Worm (Caenorhabditis elegans) whole organism, L2 larva: ENCODE results near the gene srw-36.

Experiments used
- C34F6.9 ChIP-seq: fragments of 150-350 bp; optimal IDR thresholded peaks from 2 replicates; lab custom pipeline; 2014; ENCODE audit warnings: missing biosample characterization, missing genetic modification characterization
- F13H6.1 ChIP-seq: sonication (generic microtip); optimal IDR thresholded peaks from 2 replicates; lab custom pipeline; 2016; ENCODE audit warnings: missing genetic modification characterization, missing compliant biosample characterization
- Y55F3AM.14 ChIP-seq: fragments of 200-800 bp; sonication (Bioruptor generic); optimal IDR thresholded peaks from 2 replicates; lab custom pipeline; 2018; ENCODE audit warnings: mild to moderate bottlenecking, missing genetic modification characterization, missing compliant biosample characterization
- ZK546.5 ChIP-seq: sonication (generic microtip); optimal IDR thresholded peaks from 2 replicates; lab custom pipeline; 2017; ENCODE audit warnings: missing biosample characterization, missing genetic modification characterization
- alr-1 ChIP-seq: fragments of 150-350 bp; optimal IDR thresholded peaks from 2 replicates; lab custom pipeline; 2014; ENCODE audit warnings: missing biosample characterization, missing genetic modification characterization
- aly-2 ChIP-seq: fragments of 150-350 bp; optimal IDR thresholded peaks from 2 replicates; lab custom pipeline; 2014; ENCODE audit warnings: missing biosample characterization, missing genetic modification characterization
- blmp-1 ChIP-seq: sonication (generic microtip); optimal IDR thresholded peaks from 2 replicates; lab custom pipeline; 2017; ENCODE audit warnings: missing genetic modification characterization, mild to moderate bottlenecking, missing compliant biosample characterization, antibody characterized with exemption, moderate library complexity; ENCODE audit not compliant: insufficient read depth
- ceh-82 ChIP-seq: fragments of 150-350 bp; optimal IDR thresholded peaks from 2 replicates; lab custom pipeline; 2014; ENCODE audit warnings: missing biosample characterization, missing genetic modification characterization
- egl-27 ChIP-seq: sonication (generic microtip); optimal IDR thresholded peaks from 3 replicates; lab custom pipeline; 2017; ENCODE audit warnings: missing biosample characterization, missing genetic modification reagents, missing genetic modification characterization
- elt-1 ChIP-seq: fragments of 150-350 bp; optimal IDR thresholded peaks from 2 replicates; lab custom pipeline; 2014; ENCODE audit warnings: missing biosample characterization, missing genetic modification characterization
- elt-3 ChIP-seq: sonication (generic microtip); optimal IDR thresholded peaks from 2 replicates; lab custom pipeline; 2017; ENCODE audit warnings: missing biosample characterization, missing genetic modification characterization
- gmeb-1 ChIP-seq: fragments of 150-350 bp; optimal IDR thresholded peaks from 2 replicates; lab custom pipeline; 2014; ENCODE audit warnings: missing biosample characterization, missing genetic modification characterization
- lin-13 ChIP-seq: fragments of 150-350 bp; optimal IDR thresholded peaks from 2 replicates; lab custom pipeline; 2014; ENCODE audit warnings: missing biosample characterization, missing genetic modification reagents, missing genetic modification characterization
- lin-39 ChIP-seq: fragments of 150-350 bp; optimal IDR thresholded peaks from 2 replicates; lab custom pipeline; 2014; ENCODE audit warnings: missing biosample characterization, missing genetic modification reagents, missing genetic modification characterization
- mdl-1 ChIP-seq, 2 experiments: fragments of 150-350 bp in 1 of 2; sonication (generic microtip) in 1 of 2; optimal IDR thresholded peaks; 2 replicates each; lab custom pipeline; 2017; ENCODE audit warnings: missing biosample characterization in 2 of 2, missing genetic modification characterization in 2 of 2
- nhr-10 ChIP-seq: sonication (generic microtip); optimal IDR thresholded peaks from 2 replicates; lab custom pipeline; 2017; ENCODE audit warnings: missing biosample characterization, missing genetic modification characterization
- nhr-11 ChIP-seq: fragments of 150-350 bp; optimal IDR thresholded peaks from 2 replicates; lab custom pipeline; 2014; ENCODE audit warnings: missing biosample characterization, missing genetic modification characterization
- nhr-12 ChIP-seq: fragments of 150-350 bp; optimal IDR thresholded peaks from 2 replicates; lab custom pipeline; 2014; ENCODE audit warnings: missing biosample characterization, missing genetic modification characterization
- nhr-129 ChIP-seq: fragments of 150-350 bp; optimal IDR thresholded peaks from 2 replicates; lab custom pipeline; 2014; ENCODE audit warnings: missing biosample characterization, missing genetic modification characterization
- nhr-21 ChIP-seq: fragments of 150-350 bp; optimal IDR thresholded peaks from 2 replicates; lab custom pipeline; 2014; ENCODE audit warnings: missing biosample characterization, missing genetic modification characterization
- nhr-23 ChIP-seq: fragments of 150-350 bp; optimal IDR thresholded peaks from 2 replicates; lab custom pipeline; 2014; ENCODE audit warnings: missing biosample characterization, missing genetic modification reagents, missing genetic modification characterization
- nhr-237 ChIP-seq: fragments of 150-350 bp; optimal IDR thresholded peaks from 2 replicates; lab custom pipeline; 2014; ENCODE audit warnings: missing biosample characterization, missing genetic modification characterization
- nhr-25 ChIP-seq: fragments of 150-350 bp; sonication (generic microtip); optimal IDR thresholded peaks from 3 replicates; lab custom pipeline; 2014; ENCODE audit warnings: missing biosample characterization, missing genetic modification characterization
- nhr-6 ChIP-seq: fragments of 150-350 bp; optimal IDR thresholded peaks from 2 replicates; lab custom pipeline; 2014; ENCODE audit warnings: missing biosample characterization, missing genetic modification characterization
- peb-1 ChIP-seq: fragments of 150-350 bp; optimal IDR thresholded peaks from 2 replicates; lab custom pipeline; 2014; ENCODE audit warnings: missing biosample characterization, missing genetic modification characterization
- sem-4 ChIP-seq: fragments of 150-350 bp; optimal IDR thresholded peaks from 2 replicates; lab custom pipeline; 2014; ENCODE audit warnings: missing biosample characterization, missing genetic modification reagents, missing genetic modification characterization
- skn-1 ChIP-seq: sonication (generic microtip); optimal IDR thresholded peaks from 2 replicates; lab custom pipeline; 2017; ENCODE audit warnings: missing biosample characterization, missing genetic modification characterization
- sma-3 ChIP-seq: sonication (generic microtip); optimal IDR thresholded peaks from 2 replicates; lab custom pipeline; 2016; ENCODE audit warnings: missing genetic modification reagents, missing genetic modification characterization, missing compliant biosample characterization
- sma-9 ChIP-seq, 2 experiments: fragments of 150-350 bp in 1 of 2; sonication (generic microtip) in 1 of 2; optimal IDR thresholded peaks; 2 replicates each; lab custom pipeline; 2014 to 2016; ENCODE audit warnings: missing genetic modification characterization in 2 of 2, mild to moderate bottlenecking in 1 of 2, missing biosample characterization in 1 of 2, missing compliant biosample characterization in 1 of 2, missing genetic modification reagents in 1 of 2, moderate library complexity in 1 of 2
- unc-55 ChIP-seq: fragments of 150-350 bp; sonication (generic microtip); optimal IDR thresholded peaks from 3 replicates; lab custom pipeline; 2014; ENCODE audit warnings: missing biosample characterization, missing genetic modification reagents, missing genetic modification characterization
- ztf-1 ChIP-seq: fragments of 200-800 bp; sonication (Bioruptor generic); conservative IDR thresholded peaks from 2 replicates; pipeline ENCODE4 v1.3.6; 2022; ENCODE audit warnings: missing genetic modification characterization, missing compliant biosample characterization
- ztf-11 ChIP-seq: sonication (generic microtip); optimal IDR thresholded peaks from 2 replicates; lab custom pipeline; 2017; ENCODE audit warnings: missing biosample characterization, missing genetic modification characterization
- ztf-4 ChIP-seq: fragments of 150-350 bp; optimal IDR thresholded peaks from 2 replicates; lab custom pipeline; 2014; ENCODE audit warnings: missing biosample characterization, missing genetic modification characterization

The srw-36 gene

DNA sequence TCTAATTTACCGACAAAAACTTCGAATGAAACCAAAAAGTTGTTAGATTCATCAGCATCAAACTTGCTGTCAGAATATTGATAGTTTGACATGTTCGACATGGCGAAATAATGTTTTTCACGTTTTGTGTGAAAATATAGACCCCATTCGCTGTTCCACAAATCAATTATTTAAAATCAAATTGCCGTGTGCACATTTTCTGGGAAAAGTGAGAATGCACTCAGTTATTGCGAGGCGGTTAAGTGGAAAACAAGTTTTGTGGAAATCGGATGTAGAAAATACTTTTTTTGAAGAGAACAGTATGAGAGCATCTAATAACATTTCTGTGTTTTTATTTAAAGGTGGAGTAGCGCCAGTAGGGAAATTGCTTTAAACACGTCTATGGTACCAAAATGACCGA lies 10.7 kb downstream of the srw-36 start, which contains the start of gene srw-42:
Gene srw-42, minus strand, starts transcription at position 101 of the 400 bp plus-strand sequence.
- TF ChIP-seq nhr-10 = no peak
- no peak for TF ChIP-seq nhr-237
- no peak for TF ChIP-seq C34F6.9 (tag; lab: Kevin White, UChicago)
- no peak for TF ChIP-seq aly-2 (tag; lab: Kevin White, UChicago)
- TF ChIP-seq lin-13 (GFP tag; lab: Kevin White, UChicago) = no peak
- TF ChIP-seq gmeb-1 (tag; lab: Kevin White, UChicago) = no peak
- no peak for TF ChIP-seq ceh-82 (tag; lab: Kevin White, UChicago)
- no peak for TF ChIP-seq sma-9 (GFP tag; optimal IDR thresholded peaks at IDR 0.05; lab: Kevin White, UChicago)
- no peak for TF ChIP-seq sma-9 (tag; optimal IDR thresholded peaks at IDR 0.05; lab: Kevin White, UChicago)
- TF ChIP-seq peb-1 = no peak
- no peak for TF ChIP-seq alr-1 (tag; lab: Kevin White, UChicago)
- TF ChIP-seq nhr-11 (tag; lab: Kevin White, UChicago) = no peak
- no peak for TF ChIP-seq elt-3
- no peak for TF ChIP-seq unc-55 (GFP tag; lab: Kevin White, UChicago)
- TF ChIP-seq egl-27 (tag; lab: Kevin White, UChicago) = no peak
- TF ChIP-seq lin-39 (tag; lab: Kevin White, UChicago) = no peak
- TF ChIP-seq nhr-23 = no peak
- TF ChIP-seq skn-1 (tag; lab: Kevin White, UChicago) = no peak

DNA sequence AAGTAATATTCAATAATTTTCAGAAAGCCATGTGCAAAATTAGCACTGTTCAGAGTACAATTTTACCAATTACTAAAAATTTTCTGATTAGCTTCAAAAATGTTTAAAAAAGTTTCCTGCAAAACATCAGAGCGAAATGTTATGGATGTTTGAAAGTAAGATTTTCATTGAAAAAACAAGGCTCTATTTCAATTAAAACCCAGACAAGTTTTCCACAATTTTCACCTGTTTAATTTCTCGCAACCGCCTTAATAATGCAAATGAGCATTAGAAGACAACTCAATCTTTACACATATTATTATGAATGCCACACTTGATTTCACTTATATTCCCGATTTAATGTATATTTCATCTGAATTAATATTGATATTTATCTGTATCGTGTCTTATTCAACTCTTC lies 11.6 kb downstream of the srw-36 start, which contains the start of gene srz-101:
Gene srz-101, plus strand, starts transcription at position 301 of the 400 bp plus-strand sequence.
- TF ChIP-seq sem-4 = no peak

DNA sequence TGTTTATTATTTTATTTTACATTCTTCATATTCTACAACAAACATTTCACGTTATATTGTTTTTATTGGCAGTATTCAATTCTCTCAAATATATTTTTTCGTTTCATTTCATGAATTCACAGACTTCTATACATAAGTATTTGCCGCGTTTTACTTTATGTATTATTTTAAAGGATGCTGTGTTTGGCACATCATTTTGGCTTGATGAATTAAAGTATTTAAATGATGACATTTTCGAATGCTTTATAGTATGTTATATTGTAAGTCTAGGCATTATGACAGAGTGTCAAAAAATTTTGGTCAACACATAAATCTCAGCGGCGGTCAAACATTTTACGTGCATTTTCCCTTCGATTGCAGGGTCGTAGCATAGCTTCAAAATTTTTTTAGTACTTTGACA lies 12.5 kb downstream of the srw-36 start:
- TF ChIP-seq blmp-1 (no peak), nhr-23 (no peak), nhr-10 (no peak), nhr-11 (tag; lab: Kevin White, UChicago) (no peak), Y55F3AM.14 (GFP tag; lab: Kevin White, UChicago) (no peak), ztf-4 (tag; lab: Kevin White, UChicago) (no peak), C34F6.9 (tag; lab: Kevin White, UChicago) (no peak), ZK546.5 (tag; lab: Kevin White, UChicago) (no peak), nhr-129 (no peak), aly-2 (tag; lab: Kevin White, UChicago) (no peak), nhr-12 (tag; lab: Kevin White, UChicago) (no peak), elt-1 (tag; lab: Kevin White, UChicago) (no peak)

DNA sequence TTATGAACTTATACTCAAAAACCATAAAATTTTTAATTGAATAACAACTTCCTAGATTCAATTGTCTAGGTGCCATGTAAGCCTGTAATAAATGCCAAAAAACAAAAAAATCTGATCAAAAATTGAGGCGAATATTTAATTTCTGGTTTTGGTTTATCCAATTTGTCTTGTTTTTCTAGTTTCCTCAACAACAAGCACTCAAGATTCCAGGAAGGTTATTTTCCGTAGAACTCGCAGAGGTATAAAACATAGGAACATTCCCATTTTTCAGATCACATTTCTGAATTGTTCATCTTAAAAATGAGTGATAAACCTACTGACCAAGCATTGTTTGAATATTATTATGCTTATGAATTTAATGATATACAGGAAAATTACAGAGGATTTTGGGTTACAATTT lies 14.2 kb downstream of the srw-36 start, which contains the start of gene srw-41:
Gene srw-41, plus strand, starts transcription at position 301 of the 400 bp plus-strand sequence.
- no peak for TF ChIP-seq nhr-12 (tag; lab: Kevin White, UChicago)
- TF ChIP-seq mdl-1 (tag; optimal IDR thresholded peaks at IDR 0.05; lab: Kevin White, UChicago) = no peak
- no peak for TF ChIP-seq gmeb-1 (tag; lab: Kevin White, UChicago)

DNA sequence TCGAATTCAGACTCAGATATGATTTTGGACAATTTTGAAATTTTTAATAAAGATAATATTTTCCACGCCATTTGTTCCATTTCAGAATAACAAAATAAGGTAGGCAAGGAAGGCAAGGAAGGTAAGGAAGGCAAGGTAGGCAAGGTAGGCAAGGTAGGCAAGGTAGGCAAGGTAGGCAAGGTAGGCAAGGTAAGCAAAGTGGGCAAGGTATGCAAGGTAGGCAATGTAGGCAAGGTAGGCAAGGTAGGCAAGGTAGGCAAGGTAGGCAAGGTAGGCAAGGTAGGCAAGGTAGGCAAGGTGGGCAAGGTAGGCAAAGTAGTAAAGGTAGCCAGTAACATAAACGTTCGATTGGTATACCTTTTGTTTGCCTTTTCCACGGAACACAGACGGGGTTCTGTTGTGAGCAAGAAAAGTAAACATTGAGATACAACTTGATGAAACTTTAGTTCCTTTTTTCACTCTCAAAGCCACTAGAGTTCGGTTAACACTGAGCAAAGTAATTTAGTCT lies 16.8 kb downstream of the srw-36 start, which contains the start of gene Y70C5C.1:
Gene Y70C5C.1, plus strand, starts transcription at position 458 of the 508 bp plus-strand sequence.
- TF ChIP-seq ceh-82 (tag; lab: Kevin White, UChicago) = no peak
- no peak for TF ChIP-seq ztf-11 (tag; lab: Kevin White, UChicago)
- no peak for TF ChIP-seq nhr-12 (tag; lab: Kevin White, UChicago)
- no peak for TF ChIP-seq gmeb-1 (tag; lab: Kevin White, UChicago)
- no peak for TF ChIP-seq ztf-1 (GFP tag; lab: Robert Waterston, UW)
- TF ChIP-seq blmp-1 = no peak
- no peak for TF ChIP-seq elt-3
- TF ChIP-seq nhr-25 (tag; lab: Kevin White, UChicago) = no peak
- TF ChIP-seq nhr-6 = no peak
- TF ChIP-seq, all 48 proteins: peak for 0

DNA sequence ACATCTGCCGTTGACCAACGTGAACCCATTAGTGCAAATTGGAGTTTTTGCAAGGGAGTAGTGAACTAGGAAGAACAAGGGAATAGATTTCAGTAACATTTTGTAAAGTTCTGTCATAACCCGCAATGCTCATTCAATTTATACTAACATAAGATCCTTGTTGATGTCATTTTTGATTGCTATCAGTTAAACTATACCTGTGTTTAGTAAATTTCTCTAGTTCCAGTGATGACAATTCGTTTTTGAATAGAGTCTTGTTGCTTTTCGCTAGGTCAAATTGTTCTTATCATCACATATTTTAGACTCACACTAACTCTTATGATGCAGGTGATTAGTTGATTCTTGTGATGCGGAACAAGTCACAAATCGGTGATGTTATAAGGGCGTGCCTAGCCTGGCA lies 23.6 kb downstream of the srw-36 start, which contains the start of gene clec-9:
Gene clec-9, minus strand, starts transcription at position 101 of the 400 bp plus-strand sequence.
- no peak for TF ChIP-seq F13H6.1 (tag; lab: Kevin White, UChicago)
- no peak for TF ChIP-seq unc-55 (GFP tag; lab: Kevin White, UChicago)
- no peak for TF ChIP-seq blmp-1
- TF ChIP-seq peb-1 = no peak
- no peak for TF ChIP-seq nhr-21 (tag; lab: Kevin White, UChicago)
- no peak for TF ChIP-seq sma-3 (GFP tag; lab: Kevin White, UChicago)
- TF ChIP-seq mdl-1 (tag; optimal IDR thresholded peaks at IDR 0.05; lab: Kevin White, UChicago) = no peak
- no peak for TF ChIP-seq nhr-10
- TF ChIP-seq elt-3 = no peak
